Worm (Caenorhabditis elegans) whole organism, L4 larva: ENCODE results near the gene ZK616.8.

ENCODE experiments used
- F26F4.8 ChIP-seq: fragments of 200-800 bp; sonication (Bioruptor generic); conservative IDR thresholded peaks from 2 replicates; pipeline ENCODE4 v1.3.6; 2022; ENCODE audit warnings: missing genetic modification characterization, missing compliant biosample characterization
- Y105C5A.15 ChIP-seq: fragments of 200-800 bp; sonication (Bioruptor generic); IDR thresholded peaks from 2 replicates; pipeline ENCODE4 v1.3.6; 2022; ENCODE audit warnings: missing genetic modification characterization, missing compliant biosample characterization
- ZK546.5 ChIP-seq, 2 experiments: sonication (generic microtip); optimal IDR thresholded peaks; 2 replicates each; lab custom pipeline; 2017; ENCODE audit warnings: missing biosample characterization in 2 of 2, missing genetic modification characterization in 2 of 2
- cey-2 ChIP-seq: sonication (generic microtip); optimal IDR thresholded peaks from 3 replicates; lab custom pipeline; 2017; ENCODE audit warnings: missing genetic modification characterization, mild to moderate bottlenecking, missing compliant biosample characterization, antibody characterized with exemption, borderline replicate concordance; ENCODE audit not compliant: insufficient read depth
- daf-16 ChIP-seq, 3 experiments: sonication (generic microtip); optimal IDR thresholded peaks; 2 replicates each; lab custom pipeline; 2016 to 2017; ENCODE audit warnings: missing genetic modification characterization in 3 of 3, missing genetic modification reagents in 3 of 3, mild to moderate bottlenecking in 2 of 3, missing compliant biosample characterization in 2 of 3, missing biosample characterization in 1 of 3, moderate library complexity in 1 of 3
- dmd-6 ChIP-seq: fragments of 200-800 bp; sonication (Bioruptor generic); IDR thresholded peaks from 2 replicates; pipeline ENCODE4 v1.3.6; 2022; ENCODE audit warnings: missing genetic modification reagents, missing genetic modification characterization, missing compliant biosample characterization
- nhr-102 ChIP-seq: sonication (generic microtip); optimal IDR thresholded peaks from 2 replicates; lab custom pipeline; 2016; ENCODE audit warnings: mild to moderate bottlenecking, missing genetic modification characterization, moderate library complexity, missing compliant biosample characterization
- nhr-237 ChIP-seq: sonication (generic microtip); optimal IDR thresholded peaks from 2 replicates; lab custom pipeline; 2017; ENCODE audit warnings: missing biosample characterization, missing genetic modification characterization
- nhr-76 ChIP-seq: fragments of 150-350 bp; optimal IDR thresholded peaks from 2 replicates; lab custom pipeline; 2014; ENCODE audit warnings: missing biosample characterization, missing genetic modification characterization
- unc-130 ChIP-seq: sonication (generic microtip); optimal IDR thresholded peaks from 2 replicates; lab custom pipeline; 2016; ENCODE audit warnings: missing genetic modification reagents, missing genetic modification characterization, missing compliant biosample characterization
- zag-1 ChIP-seq: fragments of 150-350 bp; optimal IDR thresholded peaks from 2 replicates; lab custom pipeline; 2014; ENCODE audit warnings: missing biosample characterization, missing genetic modification characterization
- ztf-11 ChIP-seq: fragments of 150-350 bp; optimal IDR thresholded peaks from 2 replicates; lab custom pipeline; 2014; ENCODE audit warnings: missing biosample characterization, missing genetic modification characterization

DNA sequence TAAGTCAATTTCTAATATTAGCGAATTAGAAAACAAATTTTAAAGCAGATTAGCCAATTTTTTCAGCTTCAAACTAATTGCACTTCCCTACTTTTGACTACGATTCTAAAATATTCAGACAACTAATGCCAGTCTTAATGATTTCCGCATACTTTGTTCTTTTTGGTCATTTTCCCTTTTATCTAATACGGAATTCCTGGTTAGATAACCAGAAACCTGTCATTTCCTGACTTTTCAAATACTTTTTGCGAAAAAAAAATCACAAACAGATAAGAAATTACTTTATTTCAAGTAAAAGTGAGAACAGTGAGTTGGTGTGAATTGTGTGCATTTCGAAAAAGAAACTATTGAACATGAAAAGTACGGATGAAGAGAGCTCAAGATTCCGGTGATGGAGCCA is 31.9 kb downstream of the ZK616.8 start:
- TF ChIP-seq dmd-6 (GFP tag; lab: Robert Waterston, UW): peak; percentile 77
- TF ChIP-seq daf-16 (GFP tag; optimal IDR thresholded peaks at IDR 0.05; lab: Kevin White, UChicago): no peak
- peak; percentile 65 for TF ChIP-seq daf-16 (tag; optimal IDR thresholded peaks at IDR 0.05; lab: Kevin White, UChicago)
- no peak for TF ChIP-seq nhr-76 (tag; lab: Kevin White, UChicago)
- no peak for TF ChIP-seq nhr-102 (tag; lab: Kevin White, UChicago)
- no peak for TF ChIP-seq zag-1 (tag; lab: Kevin White, UChicago)
- TF ChIP-seq ztf-11 (tag; lab: Kevin White, UChicago): no peak
- no peak for TF ChIP-seq nhr-237
- TF ChIP-seq cey-2 (tag; lab: Kevin White, UChicago): no peak
- TF ChIP-seq unc-130 (GFP tag; lab: Kevin White, UChicago): no peak
- TF ChIP-seq F26F4.8 (GFP tag; lab: Robert Waterston, UW): no peak
- no peak for TF ChIP-seq Y105C5A.15 (GFP tag; lab: Robert Waterston, UW)
- no peak for TF ChIP-seq ZK546.5 (tag; optimal IDR thresholded peaks at IDR 0.05; lab: Kevin White, UChicago)
